Fruit fly (Drosophila melanogaster) whole organism, wandering third instar larva: Measurements from ENCODE around the gene Sb.

Experiments
- Hnf4 ChIP-seq: fragments of 200-800 bp; sonication (Bioruptor generic); optimal IDR thresholded peaks from 2 replicates; lab custom pipeline; 2016; ENCODE audit warnings: missing biosample characterization, mild to moderate bottlenecking, missing genetic modification characterization
- OdsH ChIP-seq: fragments of 200-800 bp; sonication (Bioruptor generic); optimal IDR thresholded peaks from 2 replicates; lab custom pipeline; 2016; ENCODE audit warnings: missing biosample characterization, mild to moderate bottlenecking, missing genetic modification characterization
- Rel ChIP-seq, 2 experiments: fragments of 200-800 bp; sonication (Bioruptor generic) in 1 of 2; optimal IDR thresholded peaks; 2 replicates in 1 of 2; 3 replicates in 1 of 2; lab custom pipeline; 2016 to 2019; ENCODE audit warnings: mild to moderate bottlenecking in 2 of 2, missing biosample characterization in 2 of 2, missing genetic modification characterization in 2 of 2, moderate library complexity in 1 of 2
- fru ChIP-seq: fragments of 200-800 bp; sonication (Bioruptor generic); optimal IDR thresholded peaks from 3 replicates; lab custom pipeline; 2016; ENCODE audit warnings: missing biosample characterization, mild to moderate bottlenecking, missing genetic modification characterization
- usp ChIP-seq: fragments of >200 bp; optimal IDR thresholded peaks from 2 replicates; lab custom pipeline; 2017; ENCODE audit warnings: missing biosample characterization, missing genetic modification characterization

dm6 chr3R:16156032-16156431, 40.1 kb downstream of the Sb start:
- TF ChIP-seq fru (GFP tag; lab: Kevin White, UChicago) (no peak), OdsH (no peak), Hnf4 (no peak), usp (no peak), Rel (GFP tag; optimal IDR thresholded peaks at IDR 0.05; lab: Kevin White, UChicago) (no peak), Rel (tag; optimal IDR thresholded peaks at IDR 0.05; lab: Kevin White, UChicago) (no peak)
